Worm (Caenorhabditis elegans) whole organism, late embryonic: Measurements from ENCODE around the gene prx-19.

ENCODE experiments used
- K02D7.2 ChIP-seq: sonication (generic microtip); optimal IDR thresholded peaks from 2 replicates; lab custom pipeline; 2017; ENCODE audit warnings: mild to moderate bottlenecking, missing genetic modification characterization, missing compliant biosample characterization
- K09A11.1 ChIP-seq: sonication (generic microtip); optimal IDR thresholded peaks from 2 replicates; lab custom pipeline; 2017; ENCODE audit warnings: antibody characterized with exemption, mild to moderate bottlenecking, missing genetic modification characterization, missing compliant biosample characterization; ENCODE audit not compliant: insufficient read depth
- T23F11.4 ChIP-seq: fragments of 200-800 bp; sonication (Bioruptor generic); optimal IDR thresholded peaks from 2 replicates; lab custom pipeline; 2018; ENCODE audit warnings: mild to moderate bottlenecking, missing genetic modification characterization, missing compliant biosample characterization
- Y22D7AL.16 ChIP-seq: sonication (generic microtip); optimal IDR thresholded peaks from 2 replicates; lab custom pipeline; 2016; ENCODE audit warnings: missing genetic modification characterization, missing compliant biosample characterization
- ahr-1 ChIP-seq: sonication (generic microtip); optimal IDR thresholded peaks from 2 replicates; lab custom pipeline; 2016; ENCODE audit warnings: missing genetic modification characterization, missing compliant biosample characterization
- ama-1 ChIP-seq: fragments of 150-350 bp; optimal IDR thresholded peaks from 2 replicates; lab custom pipeline; 2014
- ceh-14 ChIP-seq: sonication (generic microtip); optimal IDR thresholded peaks from 2 replicates; lab custom pipeline; 2016; ENCODE audit warnings: missing genotype, missing genetic modification characterization, missing compliant biosample characterization
- ceh-18 ChIP-seq: sonication (generic microtip); optimal IDR thresholded peaks from 2 replicates; lab custom pipeline; 2016; ENCODE audit warnings: missing genetic modification characterization, missing compliant biosample characterization
- ceh-19 ChIP-seq: fragments of 200-800 bp; sonication (Bioruptor generic); optimal IDR thresholded peaks from 2 replicates; lab custom pipeline; 2018; ENCODE audit warnings: mild to moderate bottlenecking, missing genetic modification characterization, missing compliant biosample characterization
- ceh-2 ChIP-seq: sonication (generic microtip); optimal IDR thresholded peaks from 2 replicates; lab custom pipeline; 2016; ENCODE audit warnings: missing genotype, missing genetic modification characterization, missing compliant biosample characterization
- ceh-22 ChIP-seq: sonication (generic microtip); optimal IDR thresholded peaks from 2 replicates; lab custom pipeline; 2017; ENCODE audit warnings: missing biosample characterization, missing genetic modification characterization
- ceh-24 ChIP-seq: sonication (generic microtip); optimal IDR thresholded peaks from 2 replicates; lab custom pipeline; 2016; ENCODE audit warnings: mild to moderate bottlenecking, missing genetic modification characterization, missing compliant biosample characterization
- ceh-30 ChIP-seq: fragments of 150-350 bp; optimal IDR thresholded peaks from 2 replicates; lab custom pipeline; 2014; ENCODE audit warnings: missing biosample characterization, missing genetic modification characterization
- ceh-31 ChIP-seq: sonication (generic microtip); optimal IDR thresholded peaks from 2 replicates; lab custom pipeline; 2016; ENCODE audit warnings: missing genetic modification characterization, missing compliant biosample characterization
- ceh-45 ChIP-seq: fragments of 200-800 bp; sonication (Bioruptor generic); IDR thresholded peaks from 2 replicates; pipeline ENCODE4 v1.3.6; 2022; ENCODE audit warnings: missing genetic modification reagents, missing genetic modification characterization, missing compliant biosample characterization
- ceh-6 ChIP-seq: fragments of 200-800 bp; sonication (Bioruptor generic); optimal IDR thresholded peaks from 2 replicates; lab custom pipeline; 2018; ENCODE audit warnings: mild to moderate bottlenecking, missing genetic modification characterization, missing compliant biosample characterization
- che-1 ChIP-seq: sonication (generic microtip); optimal IDR thresholded peaks from 2 replicates; lab custom pipeline; 2016; ENCODE audit warnings: mild to moderate bottlenecking, missing genetic modification characterization, missing compliant biosample characterization
- dve-1 ChIP-seq: sonication (generic microtip); optimal IDR thresholded peaks from 2 replicates; lab custom pipeline; 2017; ENCODE audit warnings: antibody characterized with exemption, mild to moderate bottlenecking, missing genetic modification characterization, missing compliant biosample characterization
- elt-2 ChIP-seq: sonication (generic microtip); optimal IDR thresholded peaks from 2 replicates; lab custom pipeline; 2016; ENCODE audit warnings: missing genetic modification reagents, missing genetic modification characterization, missing compliant biosample characterization
- elt-4 ChIP-seq: sonication (generic microtip); optimal IDR thresholded peaks from 2 replicates; lab custom pipeline; 2016; ENCODE audit warnings: missing genetic modification characterization, missing compliant biosample characterization
- ets-4 ChIP-seq: sonication (generic microtip); optimal IDR thresholded peaks from 2 replicates; lab custom pipeline; 2016; ENCODE audit warnings: missing genetic modification characterization, missing compliant biosample characterization
- eyg-1 ChIP-seq: sonication (generic microtip); optimal IDR thresholded peaks from 2 replicates; lab custom pipeline; 2016; ENCODE audit warnings: missing genotype, missing genetic modification characterization, missing compliant biosample characterization
- fkh-6 ChIP-seq: sonication (generic microtip); optimal IDR thresholded peaks from 2 replicates; lab custom pipeline; 2016; ENCODE audit warnings: missing genetic modification characterization, missing compliant biosample characterization
- gmeb-2 ChIP-seq: sonication (generic microtip); optimal IDR thresholded peaks from 2 replicates; lab custom pipeline; 2016; ENCODE audit warnings: missing genetic modification characterization, inconsistent platforms, missing compliant biosample characterization
- hlh-15 ChIP-seq: sonication (generic microtip); optimal IDR thresholded peaks from 2 replicates; lab custom pipeline; 2016; ENCODE audit warnings: missing genetic modification characterization, missing compliant biosample characterization
- hlh-6 ChIP-seq: sonication (generic microtip); optimal IDR thresholded peaks from 2 replicates; lab custom pipeline; 2016; ENCODE audit warnings: missing genotype, missing genetic modification characterization, missing compliant biosample characterization
- hlh-8 ChIP-seq: sonication (generic microtip); optimal IDR thresholded peaks from 2 replicates; lab custom pipeline; 2016; ENCODE audit warnings: missing genotype, missing genetic modification characterization, missing compliant biosample characterization
- lim-6 ChIP-seq: sonication (generic microtip); optimal IDR thresholded peaks from 2 replicates; lab custom pipeline; 2016; ENCODE audit warnings: missing genetic modification characterization, missing compliant biosample characterization
- lin-11 ChIP-seq: fragments of 200-800 bp; sonication (Bioruptor generic); optimal IDR thresholded peaks from 2 replicates; lab custom pipeline; 2018; ENCODE audit warnings: mild to moderate bottlenecking, missing genetic modification characterization, missing compliant biosample characterization
- mec-3 ChIP-seq: sonication (generic microtip); optimal IDR thresholded peaks from 2 replicates; lab custom pipeline; 2016; ENCODE audit warnings: borderline replicate concordance, missing genetic modification characterization, missing compliant biosample characterization
- nfya-1 ChIP-seq: sonication (generic microtip); optimal IDR thresholded peaks from 2 replicates; lab custom pipeline; 2017; ENCODE audit warnings: missing genetic modification characterization, mild to moderate bottlenecking, missing compliant biosample characterization, antibody characterized with exemption, moderate library complexity
- nhr-11 ChIP-seq: fragments of 150-350 bp; optimal IDR thresholded peaks from 2 replicates; lab custom pipeline; 2014; ENCODE audit warnings: missing biosample characterization, missing genetic modification characterization
- nhr-232 ChIP-seq: sonication (generic microtip); optimal IDR thresholded peaks from 2 replicates; lab custom pipeline; 2016; ENCODE audit warnings: missing genetic modification characterization, missing compliant biosample characterization
- npax-4 ChIP-seq: sonication (generic microtip); optimal IDR thresholded peaks from 2 replicates; lab custom pipeline; 2016; ENCODE audit warnings: missing genetic modification characterization, missing compliant biosample characterization
- pag-3 ChIP-seq: sonication (generic microtip); optimal IDR thresholded peaks from 2 replicates; lab custom pipeline; 2016; ENCODE audit warnings: missing compliant biosample characterization, missing genetic modification characterization, borderline replicate concordance
- pha-2 ChIP-seq: sonication (generic microtip); optimal IDR thresholded peaks from 2 replicates; lab custom pipeline; 2017; ENCODE audit warnings: mild to moderate bottlenecking, missing genetic modification characterization, missing compliant biosample characterization
- pqm-1 ChIP-seq: sonication (generic microtip); optimal IDR thresholded peaks from 2 replicates; lab custom pipeline; 2016; ENCODE audit warnings: missing genetic modification characterization, missing compliant biosample characterization
- pros-1 ChIP-seq: fragments of 150-350 bp; optimal IDR thresholded peaks from 2 replicates; lab custom pipeline; 2014; ENCODE audit warnings: missing biosample characterization, missing genetic modification reagents, missing genetic modification characterization
- ref-2 ChIP-seq: sonication (generic microtip); optimal IDR thresholded peaks from 2 replicates; lab custom pipeline; 2016; ENCODE audit warnings: missing genetic modification characterization, missing compliant biosample characterization
- sdc-2 ChIP-seq: sonication (generic microtip); optimal IDR thresholded peaks from 2 replicates; lab custom pipeline; 2016; ENCODE audit warnings: missing genotype, missing genetic modification characterization, missing compliant biosample characterization
- sox-2 ChIP-seq: fragments of 200-800 bp; sonication (Bioruptor generic); IDR thresholded peaks from 2 replicates; pipeline ENCODE4 v1.3.6; 2022; ENCODE audit warnings: missing genetic modification reagents, missing genetic modification characterization, missing compliant biosample characterization
- unc-42 ChIP-seq: sonication (generic microtip); optimal IDR thresholded peaks from 2 replicates; lab custom pipeline; 2016; ENCODE audit warnings: missing genotype, missing genetic modification characterization, missing compliant biosample characterization
- unc-55 ChIP-seq: sonication (generic microtip); optimal IDR thresholded peaks from 2 replicates; lab custom pipeline; 2017; ENCODE audit warnings: missing biosample characterization, missing genetic modification reagents, missing genetic modification characterization
- zip-5 ChIP-seq: sonication (generic microtip); optimal IDR thresholded peaks from 2 replicates; lab custom pipeline; 2016; ENCODE audit warnings: missing genetic modification characterization, missing compliant biosample characterization
- ztf-16 ChIP-seq: sonication (generic microtip); optimal IDR thresholded peaks from 2 replicates; lab custom pipeline; 2017; ENCODE audit warnings: missing genetic modification characterization, missing compliant biosample characterization

prx-19 gene

ce11 chrIII:8809245-8809971 lies at the start of gene prx-19:
TSS of gene prx-19 (minus strand) at chrIII:8809295.
- TF ChIP-seq hlh-15 (tag; lab: Kevin White, UChicago) (no peak), elt-2 (tag; lab: Kevin White, UChicago) (peak; percentile 26), pha-2 (tag; lab: Kevin White, UChicago) (no peak), unc-42 (tag; lab: Kevin White, UChicago) (peak; percentile 85), unc-55 (GFP tag; lab: Kevin White, UChicago) (peak; percentile 15), nfya-1 (tag; lab: Kevin White, UChicago) (peak; percentile 43)

- TF ChIP-seq che-1 (no peak), ets-4 (tag; lab: Kevin White, UChicago) (no peak), pqm-1 (tag; lab: Kevin White, UChicago) (no peak), ceh-2 (tag; lab: Kevin White, UChicago) (no peak), eyg-1 (tag; lab: Kevin White, UChicago) (no peak), ama-1 (no peak), mec-3 (tag; lab: Kevin White, UChicago) (no peak), lin-11 (no peak), ceh-22 (tag; lab: Kevin White, UChicago) (no peak), ceh-19 (GFP tag; lab: Kevin White, UChicago) (no peak), ahr-1 (tag; lab: Kevin White, UChicago) (no peak), lim-6 (tag; lab: Kevin White, UChicago) (no peak), ceh-30 (tag; lab: Kevin White, UChicago) (no peak), gmeb-2 (tag; lab: Kevin White, UChicago) (no peak), zip-5 (tag; lab: Kevin White, UChicago) (no peak), hlh-8 (no peak), nhr-11 (tag; lab: Kevin White, UChicago) (no peak), hlh-6 (no peak), K02D7.2 (tag; lab: Kevin White, UChicago) (no peak), sox-2 (no peak)
Observed at ce11 chrIII:8858482-8858881, 49.4 kb upstream of the prx-19 start.

ce11 chrIII:8851961-8852360 lies 42.9 kb upstream of the prx-19 start, which contains the start of gene plg-1:
TSS of gene plg-1 (plus strand) at chrIII:8852261.
- TF ChIP-seq fkh-6 (tag; lab: Kevin White, UChicago) = no peak
- TF ChIP-seq pag-3 (tag; lab: Kevin White, UChicago) = no peak
- no peak for TF ChIP-seq lin-11

- peak; percentile 66 for TF ChIP-seq zip-5 (tag; lab: Kevin White, UChicago)
- TF ChIP-seq ztf-16 (tag; lab: Kevin White, UChicago) = no peak
- TF ChIP-seq unc-42 (tag; lab: Kevin White, UChicago) = peak; percentile 25
- no peak for TF ChIP-seq pqm-1 (tag; lab: Kevin White, UChicago)
- TF ChIP-seq dve-1 (tag; lab: Kevin White, UChicago) = no peak
- no peak for TF ChIP-seq ceh-45 (GFP tag; lab: Robert Waterston, UW)
- peak; percentile 59 for TF ChIP-seq hlh-8
- no peak for TF ChIP-seq fkh-6 (tag; lab: Kevin White, UChicago)
- peak; percentile 27 for TF ChIP-seq ceh-18 (tag; lab: Kevin White, UChicago)
- TF ChIP-seq elt-4 (tag; lab: Kevin White, UChicago) = no peak
- peak; percentile 11 for TF ChIP-seq sdc-2 (tag; lab: Kevin White, UChicago)
- no peak for TF ChIP-seq ceh-30 (tag; lab: Kevin White, UChicago)
- TF ChIP-seq ceh-2 (tag; lab: Kevin White, UChicago) = peak; percentile 77
- no peak for TF ChIP-seq ceh-24 (tag; lab: Kevin White, UChicago)
- no peak for TF ChIP-seq elt-2 (tag; lab: Kevin White, UChicago)
- no peak for TF ChIP-seq che-1
- TF ChIP-seq ceh-14 (tag; lab: Kevin White, UChicago) = peak; percentile 1
- no peak for TF ChIP-seq T23F11.4 (GFP tag; lab: Kevin White, UChicago)
- TF ChIP-seq lim-6 (tag; lab: Kevin White, UChicago) = peak; percentile 21
- TF ChIP-seq Y22D7AL.16 (tag; lab: Kevin White, UChicago) = no peak
- no peak for TF ChIP-seq nhr-232
- TF ChIP-seq ref-2 (tag; lab: Kevin White, UChicago) = peak; percentile 51
- no peak for TF ChIP-seq pros-1 (tag; lab: Kevin White, UChicago)
- TF ChIP-seq ceh-31 = peak; percentile 86
- TF ChIP-seq K09A11.1 (tag; lab: Kevin White, UChicago) = no peak
- no peak for TF ChIP-seq ceh-6
- TF ChIP-seq npax-4 = no peak
Observed at ce11 chrIII:8850482-8851047, 41.5 kb upstream of the prx-19 start, which contains the start of gene F44E2.9. TSS of gene F44E2.9 (minus strand) at chrIII:8850532.
